Worm (Caenorhabditis elegans): ENCODE data around the gene Y60A3A.23.

ce11 chrV:20000639-20001038 lies 6.9 kb upstream of the Y60A3A.23 start:
- TF ChIP-seq unc-62 (GFP tag; optimal IDR thresholded peaks at IDR 0.05) (no peak), lin-39 (tag; optimal IDR thresholded peaks at IDR 0.05) (no peak), lir-3 (tag; optimal IDR thresholded peaks at IDR 0.05; ENCODE audit: poor library complexity) (no peak), alr-1 (tag; optimal IDR thresholded peaks at IDR 0.05; ENCODE audit: borderline replicate concordance) (no peak), nhr-76 (tag; optimal IDR thresholded peaks at IDR 0.05) (no peak), lin-35 (GFP tag; optimal IDR thresholded peaks at IDR 0.05) (no peak), lin-13 (GFP tag; optimal IDR thresholded peaks at IDR 0.05) (no peak), sptf-1 (tag; optimal IDR thresholded peaks at IDR 0.05) (no peak), C16A3.4 (tag; optimal IDR thresholded peaks at IDR 0.05) (no peak), ztf-11 (tag; optimal IDR thresholded peaks at IDR 0.05) (no peak), snpc-4 (tag; optimal IDR thresholded peaks at IDR 0.05) (no peak), nhr-19 (GFP tag; conservative IDR thresholded peaks at IDR 0.05) (no peak)

Measured in whole organism, L1 larva.